Worm (Caenorhabditis elegans) whole organism, L4 larva: ENCODE results near the gene F43C11.4.

Source experiments
- F26F4.8 ChIP-seq: fragments of 200-800 bp; sonication (Bioruptor generic); conservative IDR thresholded peaks from 2 replicates; pipeline ENCODE4 v1.3.6; 2022; ENCODE audit warnings: missing genetic modification characterization, missing compliant biosample characterization
- F37D6.2 ChIP-seq: sonication (generic microtip); optimal IDR thresholded peaks from 2 replicates; lab custom pipeline; 2016; ENCODE audit warnings: mild to moderate bottlenecking, missing genetic modification characterization, missing compliant biosample characterization
- T20F7.1 ChIP-seq: fragments of 200-800 bp; sonication (Bioruptor generic); optimal IDR thresholded peaks from 2 replicates; lab custom pipeline; 2018; ENCODE audit warnings: mild to moderate bottlenecking, missing genetic modification characterization, missing compliant biosample characterization
- T26A8.4 ChIP-seq: fragments of 200-800 bp; sonication (Bioruptor generic); IDR thresholded peaks from 2 replicates; pipeline ENCODE4 v1.3.6; 2022; ENCODE audit warnings: missing genetic modification characterization, missing compliant biosample characterization
- Y75B8A.6 ChIP-seq: fragments of 200-800 bp; sonication (Bioruptor generic); IDR thresholded peaks from 2 replicates; pipeline ENCODE4 v1.3.6; 2022; ENCODE audit warnings: missing genetic modification reagents, missing genetic modification characterization, missing compliant biosample characterization
- attf-4 ChIP-seq: sonication (generic microtip); optimal IDR thresholded peaks from 3 replicates; lab custom pipeline; 2017; ENCODE audit warnings: missing biosample characterization, missing genetic modification characterization
- ceh-20 ChIP-seq: fragments of 200-800 bp; sonication (Bioruptor generic); IDR thresholded peaks from 2 replicates; pipeline ENCODE4 v1.3.6; 2022; ENCODE audit warnings: missing genetic modification reagents, missing genetic modification characterization, missing compliant biosample characterization
- ceh-32 ChIP-seq: sonication (generic microtip); optimal IDR thresholded peaks from 2 replicates; lab custom pipeline; 2016; ENCODE audit warnings: mild to moderate bottlenecking, missing genetic modification characterization, missing compliant biosample characterization; ENCODE audit not compliant: poor library complexity
- cey-2 ChIP-seq: sonication (generic microtip); optimal IDR thresholded peaks from 3 replicates; lab custom pipeline; 2017; ENCODE audit warnings: missing genetic modification characterization, mild to moderate bottlenecking, missing compliant biosample characterization, antibody characterized with exemption, borderline replicate concordance; ENCODE audit not compliant: insufficient read depth
- daf-16 ChIP-seq, 3 experiments: sonication (generic microtip); optimal IDR thresholded peaks; 2 replicates each; lab custom pipeline; 2016 to 2017; ENCODE audit warnings: missing genetic modification characterization in 3 of 3, missing genetic modification reagents in 3 of 3, mild to moderate bottlenecking in 2 of 3, missing compliant biosample characterization in 2 of 3, missing biosample characterization in 1 of 3, moderate library complexity in 1 of 3
- dpl-1 ChIP-seq: fragments of 150-350 bp; optimal IDR thresholded peaks from 2 replicates; lab custom pipeline; 2014; ENCODE audit warnings: missing biosample characterization, missing genetic modification reagents, missing genetic modification characterization
- duxl-1 ChIP-seq: sonication (generic microtip); optimal IDR thresholded peaks from 2 replicates; lab custom pipeline; 2016; ENCODE audit warnings: mild to moderate bottlenecking, missing genetic modification characterization, moderate library complexity, missing compliant biosample characterization; ENCODE audit not compliant: poor library complexity
- dve-1 ChIP-seq: sonication (generic microtip); optimal IDR thresholded peaks from 2 replicates; lab custom pipeline; 2017; ENCODE audit warnings: antibody characterized with exemption, mild to moderate bottlenecking, missing genetic modification characterization, missing compliant biosample characterization; ENCODE audit not compliant: insufficient read depth
- egl-27 ChIP-seq: sonication (generic microtip); optimal IDR thresholded peaks from 3 replicates; lab custom pipeline; 2017; ENCODE audit warnings: missing biosample characterization, missing genetic modification reagents, missing genetic modification characterization
- fkh-10 ChIP-seq: fragments of 150-350 bp; optimal IDR thresholded peaks from 2 replicates; lab custom pipeline; 2014; ENCODE audit warnings: missing biosample characterization, missing genetic modification reagents, missing genetic modification characterization
- fos-1 ChIP-seq: fragments of 150-350 bp; optimal IDR thresholded peaks from 2 replicates; lab custom pipeline; 2014; ENCODE audit warnings: missing biosample characterization, missing genetic modification characterization
- gei-8 ChIP-seq: fragments of 200-800 bp; sonication (Bioruptor generic); optimal IDR thresholded peaks from 2 replicates; lab custom pipeline; 2018; ENCODE audit warnings: mild to moderate bottlenecking, missing genetic modification characterization, missing compliant biosample characterization
- hlh-11 ChIP-seq: fragments of 200-800 bp; sonication (Bioruptor generic); optimal IDR thresholded peaks from 2 replicates; lab custom pipeline; 2018; ENCODE audit warnings: mild to moderate bottlenecking, missing genetic modification characterization, missing compliant biosample characterization
- hlh-30 ChIP-seq: sonication (generic microtip); optimal IDR thresholded peaks from 2 replicates; lab custom pipeline; 2017; ENCODE audit warnings: antibody characterized with exemption, mild to moderate bottlenecking, missing genetic modification characterization, missing compliant biosample characterization; ENCODE audit not compliant: insufficient read depth
- hmg-1.1 ChIP-seq: fragments of 200-800 bp; sonication (Bioruptor generic); IDR thresholded peaks from 2 replicates; pipeline ENCODE4 v1.3.6; 2022; ENCODE audit warnings: missing genetic modification reagents, missing genetic modification characterization, missing compliant biosample characterization
- lin-1 ChIP-seq: fragments of 200-800 bp; sonication (Bioruptor generic); IDR thresholded peaks from 2 replicates; pipeline ENCODE4 v1.3.6; 2022; ENCODE audit warnings: missing genetic modification reagents, missing genetic modification characterization, missing compliant biosample characterization
- lin-15B ChIP-seq: fragments of 150-350 bp; sonication (generic microtip); optimal IDR thresholded peaks from 3 replicates; lab custom pipeline; 2014; ENCODE audit warnings: missing biosample characterization, missing genetic modification characterization
- lin-29 ChIP-seq: fragments of 200-800 bp; sonication (Bioruptor generic); IDR thresholded peaks from 2 replicates; pipeline ENCODE4 v1.3.6; 2022; ENCODE audit warnings: missing genetic modification reagents, missing genetic modification characterization, missing compliant biosample characterization
- madf-9 ChIP-seq: fragments of 200-800 bp; sonication (Bioruptor generic); conservative IDR thresholded peaks from 2 replicates; pipeline ENCODE4 v1.3.6; 2022; ENCODE audit warnings: missing genetic modification reagents, missing genetic modification characterization, missing compliant biosample characterization
- mdt-29 ChIP-seq: fragments of 200-800 bp; sonication (Bioruptor generic); IDR thresholded peaks from 2 replicates; pipeline ENCODE4 v1.3.6; 2022; ENCODE audit warnings: missing genetic modification reagents, missing genetic modification characterization, missing compliant biosample characterization
- mep-1 ChIP-seq: fragments of 150-350 bp; sonication (generic microtip); optimal IDR thresholded peaks from 3 replicates; lab custom pipeline; 2014; ENCODE audit warnings: missing biosample characterization, missing genetic modification characterization
- mxl-3 ChIP-seq: fragments of 200-800 bp; sonication (Bioruptor generic); optimal IDR thresholded peaks from 2 replicates; lab custom pipeline; 2018; ENCODE audit warnings: mild to moderate bottlenecking, missing genetic modification characterization, missing compliant biosample characterization
- nhr-28 ChIP-seq: fragments of 150-350 bp; optimal IDR thresholded peaks from 2 replicates; lab custom pipeline; 2014; ENCODE audit warnings: missing biosample characterization, missing genetic modification characterization
- nhr-41 ChIP-seq: fragments of 200-800 bp; sonication (Bioruptor generic); IDR thresholded peaks from 2 replicates; pipeline ENCODE4 v1.3.6; 2022; ENCODE audit warnings: missing genetic modification reagents, missing genetic modification characterization, missing compliant biosample characterization
- nhr-48 ChIP-seq: sonication (generic microtip); optimal IDR thresholded peaks from 2 replicates; lab custom pipeline; 2016; ENCODE audit warnings: mild to moderate bottlenecking, missing genetic modification characterization, missing compliant biosample characterization
- nhr-6 ChIP-seq: fragments of 150-350 bp; optimal IDR thresholded peaks from 2 replicates; lab custom pipeline; 2014; ENCODE audit warnings: missing biosample characterization, missing genetic modification characterization
- nhr-77 ChIP-seq: fragments of 150-350 bp; optimal IDR thresholded peaks from 2 replicates; lab custom pipeline; 2014; ENCODE audit warnings: missing biosample characterization, missing genetic modification characterization
- pha-4 ChIP-seq, 2 experiments: fragments of 150-350 bp in 1 of 2; fragments of 200-800 bp in 1 of 2; sonication (Bioruptor generic) in 1 of 2; IDR thresholded peaks in 1 of 2; optimal IDR thresholded peaks in 1 of 2; 2 replicates each; pipeline versions ENCODE4 v1.3.6 to Lab custom; 2014 to 2022; ENCODE audit warnings: missing genetic modification characterization in 2 of 2, missing genetic modification reagents in 2 of 2, missing biosample characterization in 1 of 2, missing compliant biosample characterization in 1 of 2
- rbr-2 ChIP-seq: sonication (generic microtip); optimal IDR thresholded peaks from 2 replicates; lab custom pipeline; 2016; ENCODE audit warnings: missing genotype, missing genetic modification characterization, missing compliant biosample characterization
- set-16 ChIP-seq: fragments of 200-800 bp; sonication (Bioruptor generic); IDR thresholded peaks from 2 replicates; pipeline ENCODE4 v1.3.6; 2022; ENCODE audit warnings: missing genetic modification reagents, missing genetic modification characterization, missing compliant biosample characterization
- snpc-4 ChIP-seq: fragments of 150-350 bp; optimal IDR thresholded peaks from 2 replicates; lab custom pipeline; 2014; ENCODE audit warnings: missing biosample characterization, missing genetic modification characterization
- spr-1 ChIP-seq: sonication (generic microtip); optimal IDR thresholded peaks from 2 replicates; lab custom pipeline; 2016; ENCODE audit warnings: mild to moderate bottlenecking, missing genetic modification characterization, missing compliant biosample characterization
- spr-3 ChIP-seq: fragments of 200-800 bp; sonication (Bioruptor generic); optimal IDR thresholded peaks from 2 replicates; lab custom pipeline; 2018; ENCODE audit warnings: mild to moderate bottlenecking, missing genetic modification characterization, missing compliant biosample characterization
- tag-97 ChIP-seq: fragments of 200-800 bp; sonication (Bioruptor generic); IDR thresholded peaks from 2 replicates; pipeline ENCODE4 v1.3.6; 2022; ENCODE audit warnings: missing genetic modification characterization, missing compliant biosample characterization

F43C11.4 gene

ce11 chrII:2378465-2379009 lies 31.8 kb downstream of the F43C11.4 start (continued):
- TF ChIP-seq nhr-41 (GFP tag; lab: Robert Waterston, UW) (peak; percentile 93), F37D6.2 (tag; lab: Kevin White, UChicago) (no peak), pha-4 (GFP tag; IDR thresholded peaks at IDR 0.05; lab: Robert Waterston, UW) (peak; percentile 92), pha-4 (tag; optimal IDR thresholded peaks at IDR 0.05; lab: Kevin White, UChicago) (no peak), hmg-1.1 (0 out of 2 replicates have a peak, but pooled peaks have one; percentile 29), dpl-1 (peak; percentile 35), daf-16 (GFP tag; optimal IDR thresholded peaks at IDR 0.05; lab: Kevin White, UChicago) (peak in 1 of 2 experiments; percentile 98), daf-16 (tag; optimal IDR thresholded peaks at IDR 0.05; lab: Kevin White, UChicago) (peak; percentile 94), Y75B8A.6 (GFP tag; lab: Robert Waterston, UW) (peak; percentile 58; the same call in 1 of the 2 replicates), dve-1 (peak; percentile 91), duxl-1 (tag; lab: Kevin White, UChicago) (peak; percentile 77), mdt-29 (GFP tag; lab: Robert Waterston, UW) (peak; percentile 51; the same call in 1 of the 2 replicates), T26A8.4 (peak; percentile 55; the same call in 1 of the 2 replicates), nhr-48 (tag; lab: Kevin White, UChicago) (peak; percentile 95), rbr-2 (tag; lab: Kevin White, UChicago) (no peak), egl-27 (tag; lab: Kevin White, UChicago) (no peak), lin-1 (GFP tag; lab: Robert Waterston, UW) (peak; percentile 98), tag-97 (GFP tag; lab: Robert Waterston, UW) (no peak), spr-3 (GFP tag; lab: Kevin White, UChicago) (no peak), lin-15B (tag; lab: Kevin White, UChicago) (no peak), hlh-30 (tag; lab: Kevin White, UChicago) (no peak), cey-2 (peak; percentile 93), mxl-3 (GFP tag; lab: Kevin White, UChicago) (peak; percentile 66), nhr-6 (tag; lab: Kevin White, UChicago) (peak; percentile 51), ceh-32 (tag; lab: Kevin White, UChicago) (no peak), snpc-4 (no peak), spr-1 (tag; lab: Kevin White, UChicago) (peak; percentile 29), attf-4 (tag; lab: Kevin White, UChicago) (no peak), mep-1 (tag; lab: Kevin White, UChicago) (no peak), madf-9 (0 out of 2 replicates have a peak, but pooled peaks have one; percentile 7), fos-1 (tag; lab: Kevin White, UChicago) (peak; percentile 88), T20F7.1 (GFP tag; lab: Kevin White, UChicago) (peak; percentile 81), nhr-28 (tag; lab: Kevin White, UChicago) (peak; percentile 95), gei-8 (GFP tag; lab: Kevin White, UChicago) (no peak), F26F4.8 (GFP tag; lab: Robert Waterston, UW) (no peak), nhr-77 (tag; lab: Kevin White, UChicago) (peak; percentile 86), fkh-10 (GFP tag; lab: Kevin White, UChicago) (no peak)
- TF ChIP-seq, all 104 proteins: peak for 38

- TF ChIP-seq ceh-20 (GFP tag; lab: Robert Waterston, UW) = no peak
- no peak for TF ChIP-seq lin-29 (GFP tag; lab: Robert Waterston, UW)
- peak; percentile 83 for TF ChIP-seq set-16 (GFP tag; lab: Robert Waterston, UW)
- TF ChIP-seq nhr-77 (tag; lab: Kevin White, UChicago) = no peak
- no peak for TF ChIP-seq hlh-11 (tag; lab: Kevin White, UChicago)
- no peak for TF ChIP-seq dpl-1
- TF ChIP-seq nhr-6 (tag; lab: Kevin White, UChicago) = no peak
- TF ChIP-seq hlh-30 (tag; lab: Kevin White, UChicago) = no peak
Observed at ce11 chrII:2379673-2380072, 32.9 kb downstream of the F43C11.4 start.
